Fruit fly (Drosophila melanogaster) whole organism, embryonic: ENCODE results near the gene kra.

Experiments
- Aef1 ChIP-seq: fragments of 200-800 bp; sonication (Bioruptor generic); IDR thresholded peaks from 3 replicates; pipeline ENCODE4 v1.3.6; 2022; ENCODE audit warnings: missing biosample characterization, missing genetic modification characterization
- CG10209 ChIP-seq: fragments of 200-800 bp; sonication (Bioruptor generic); optimal IDR thresholded peaks from 3 replicates; lab custom pipeline; 2017; ENCODE audit warnings: missing biosample characterization, mild to moderate bottlenecking, missing genetic modification characterization, missing genetic modification reagents
- CG11085 ChIP-seq: fragments of 200-800 bp; sonication (Bioruptor generic); IDR thresholded peaks from 2 replicates; pipeline ENCODE4 v1.3.6; 2022; ENCODE audit warnings: missing biosample characterization, missing genetic modification characterization
- CG11247 ChIP-seq: fragments of 200-800 bp; sonication (Bioruptor generic); IDR thresholded peaks from 2 replicates; pipeline ENCODE4 v1.3.6; 2022; ENCODE audit warnings: missing biosample characterization, missing genetic modification characterization
- CG12219 ChIP-seq: fragments of 200-800 bp; sonication (Bioruptor generic); optimal IDR thresholded peaks from 3 replicates; lab custom pipeline; 2018; ENCODE audit warnings: missing biosample characterization, mild to moderate bottlenecking, missing genetic modification characterization
- CG12659 ChIP-seq: fragments of 200-800 bp; sonication (Bioruptor generic); optimal IDR thresholded peaks from 3 replicates; lab custom pipeline; 2017; ENCODE audit warnings: mild to moderate bottlenecking, missing biosample characterization, missing genetic modification reagents, missing genetic modification characterization
- CG13287 ChIP-seq: fragments of 200-800 bp; sonication (Bioruptor generic); IDR thresholded peaks from 2 replicates; pipeline ENCODE4 v1.3.6; 2022; ENCODE audit warnings: missing biosample characterization, missing genetic modification characterization; ENCODE audit not compliant: partially characterized antibody
- CG14014 ChIP-seq: fragments of 200-800 bp; sonication (Bioruptor generic); IDR thresholded peaks from 2 replicates; pipeline ENCODE4 v1.3.6; 2022; ENCODE audit warnings: missing biosample characterization, missing genetic modification characterization
- CG15011 ChIP-seq: fragments of 200-800 bp; sonication (Bioruptor generic); optimal IDR thresholded peaks from 3 replicates; lab custom pipeline; 2018; ENCODE audit warnings: missing biosample characterization, mild to moderate bottlenecking, missing genetic modification characterization
- CG15601 ChIP-seq: fragments of 200-800 bp; sonication (Bioruptor generic); optimal IDR thresholded peaks from 3 replicates; lab custom pipeline; 2019; ENCODE audit warnings: missing biosample characterization, mild to moderate bottlenecking, missing genetic modification characterization, moderate library complexity
- CG3065 ChIP-seq: fragments of 200-800 bp; sonication (Bioruptor generic); optimal IDR thresholded peaks from 2 replicates; lab custom pipeline; 2016; ENCODE audit warnings: missing biosample characterization, missing genetic modification characterization
- CG34224 ChIP-seq: fragments of 200-800 bp; sonication (Bioruptor generic); IDR thresholded peaks from 3 replicates; pipeline ENCODE4 v1.3.6; 2022; ENCODE audit warnings: missing biosample characterization, missing genetic modification characterization; ENCODE audit not compliant: partially characterized antibody
- CG3838 ChIP-seq: fragments of 200-800 bp; sonication (Bioruptor generic); optimal IDR thresholded peaks from 3 replicates; lab custom pipeline; 2016; ENCODE audit warnings: missing biosample characterization, missing genetic modification characterization
- CG42726 ChIP-seq: fragments of 200-800 bp; sonication (Bioruptor generic); IDR thresholded peaks from 2 replicates; pipeline ENCODE4 v1.3.6; 2022; ENCODE audit warnings: missing biosample characterization, missing genetic modification characterization; ENCODE audit not compliant: partially characterized antibody
- CG4282 ChIP-seq: fragments of 200-800 bp; sonication (Bioruptor generic); optimal IDR thresholded peaks from 2 replicates; lab custom pipeline; 2016; ENCODE audit warnings: missing biosample characterization, missing genetic modification characterization
- CG7372 ChIP-seq: fragments of 200-800 bp; sonication (Bioruptor generic); IDR thresholded peaks from 2 replicates; pipeline ENCODE4 v1.3.6; 2022; ENCODE audit warnings: missing biosample characterization, missing genetic modification characterization
- CG7839 ChIP-seq: fragments of 200-800 bp; sonication (Bioruptor generic); optimal IDR thresholded peaks from 3 replicates; lab custom pipeline; 2018; ENCODE audit warnings: missing biosample characterization, mild to moderate bottlenecking, missing genetic modification characterization, moderate library complexity
- CG7987 ChIP-seq: fragments of 200-800 bp; sonication (Bioruptor generic); optimal IDR thresholded peaks from 2 replicates; lab custom pipeline; 2018; ENCODE audit warnings: missing biosample characterization, mild to moderate bottlenecking, missing genetic modification characterization, moderate library complexity
- CG8359 ChIP-seq: fragments of 200-800 bp; sonication (Bioruptor generic); optimal IDR thresholded peaks from 2 replicates; lab custom pipeline; 2017; ENCODE audit warnings: missing biosample characterization, mild to moderate bottlenecking, missing genetic modification characterization, borderline replicate concordance
- CG8765 ChIP-seq: fragments of 200-800 bp; sonication (Bioruptor generic); IDR thresholded peaks from 2 replicates; pipeline ENCODE4 v1.3.6; 2022; ENCODE audit warnings: missing biosample characterization, missing genetic modification characterization
- Dad ChIP-seq: fragments of 200-800 bp; sonication (Bioruptor generic); optimal IDR thresholded peaks from 3 replicates; lab custom pipeline; 2016; ENCODE audit warnings: missing biosample characterization, missing genetic modification characterization
- Deaf1 ChIP-seq: fragments of 200-800 bp; optimal IDR thresholded peaks from 3 replicates; lab custom pipeline; 2019; ENCODE audit warnings: missing biosample characterization, mild to moderate bottlenecking, missing genetic modification characterization, moderate library complexity
- Dip2 ChIP-seq: fragments of 200-800 bp; sonication (Bioruptor generic); IDR thresholded peaks from 2 replicates; pipeline ENCODE4 v1.3.6; 2022; ENCODE audit warnings: missing biosample characterization, missing genetic modification characterization
- Drgx ChIP-seq: fragments of 200-800 bp; sonication (Bioruptor generic); IDR thresholded peaks from 2 replicates; pipeline ENCODE4 v1.3.6; 2022; ENCODE audit warnings: missing biosample characterization, missing genetic modification characterization
- ERR ChIP-seq: fragments of 200-800 bp; sonication (Bioruptor generic); optimal IDR thresholded peaks from 2 replicates; lab custom pipeline; 2016; ENCODE audit warnings: missing biosample characterization, missing genetic modification characterization
- NfI ChIP-seq: fragments of 200-800 bp; sonication (Bioruptor generic); optimal IDR thresholded peaks from 3 replicates; lab custom pipeline; 2018; ENCODE audit warnings: missing biosample characterization, mild to moderate bottlenecking, missing genetic modification characterization, moderate library complexity
- Optix ChIP-seq: fragments of 200-800 bp; sonication (Bioruptor generic); IDR thresholded peaks from 3 replicates; pipeline ENCODE4 v1.3.6; 2022; ENCODE audit warnings: missing biosample characterization, missing genetic modification characterization
- Sox102F ChIP-seq: fragments of 200-800 bp; sonication (Bioruptor generic); optimal IDR thresholded peaks from 2 replicates; lab custom pipeline; 2018; ENCODE audit warnings: missing biosample characterization, mild to moderate bottlenecking, missing genetic modification characterization, moderate library complexity
- Stat92E ChIP-seq, 3 experiments: fragments of >200 bp in 2 of 3; fragments of 200-800 bp in 1 of 3; sonication (Bioruptor generic) in 1 of 3; optimal IDR thresholded peaks; 2 replicates each; lab custom pipeline; 2017 to 2019; ENCODE audit warnings: missing biosample characterization in 3 of 3, missing genetic modification characterization in 3 of 3, mild to moderate bottlenecking in 1 of 3, moderate library complexity in 1 of 3
- TFAM ChIP-seq: fragments of 200-800 bp; sonication (Bioruptor generic); optimal IDR thresholded peaks from 2 replicates; lab custom pipeline; 2017; ENCODE audit warnings: missing biosample characterization, missing genetic modification characterization, inconsistent platforms
- az2 ChIP-seq: fragments of 200-800 bp; sonication (Bioruptor generic); optimal IDR thresholded peaks from 3 replicates; lab custom pipeline; 2016; ENCODE audit warnings: missing biosample characterization, missing genetic modification characterization
- caup ChIP-seq: fragments of 200-800 bp; sonication (Bioruptor generic); optimal IDR thresholded peaks from 3 replicates; lab custom pipeline; 2017; ENCODE audit warnings: missing biosample characterization, mild to moderate bottlenecking, missing genetic modification characterization, moderate library complexity; ENCODE audit not compliant: severe bottlenecking
- cg ChIP-seq: fragments of 200-800 bp; sonication (Bioruptor generic); optimal IDR thresholded peaks from 3 replicates; lab custom pipeline; 2019; ENCODE audit warnings: missing biosample characterization, mild to moderate bottlenecking, missing genetic modification characterization, moderate library complexity
- gcm ChIP-seq: fragments of 200-800 bp; sonication (Bioruptor generic); optimal IDR thresholded peaks from 2 replicates; lab custom pipeline; 2019; ENCODE audit warnings: missing biosample characterization, mild to moderate bottlenecking, missing genetic modification characterization, moderate library complexity
- gcm2 ChIP-seq: fragments of 200-800 bp; sonication (Bioruptor generic); optimal IDR thresholded peaks from 2 replicates; lab custom pipeline; 2016; ENCODE audit warnings: missing biosample characterization, missing genetic modification characterization
- kni ChIP-seq: fragments of 200-800 bp; sonication (Bioruptor generic); optimal IDR thresholded peaks from 3 replicates; lab custom pipeline; 2017; ENCODE audit warnings: mild to moderate bottlenecking, missing biosample characterization, missing genetic modification reagents, missing genetic modification characterization
- lbe ChIP-seq: fragments of 200-800 bp; sonication (Bioruptor generic); optimal IDR thresholded peaks from 2 replicates; lab custom pipeline; 2016; ENCODE audit warnings: missing biosample characterization, mild to moderate bottlenecking, missing genetic modification characterization
- lov ChIP-seq, 2 experiments: fragments of 200-800 bp in 1 of 2; fragments of >200 bp in 1 of 2; sonication (Bioruptor generic) in 1 of 2; IDR thresholded peaks in 1 of 2; optimal IDR thresholded peaks in 1 of 2; 2 replicates in 1 of 2; 3 replicates in 1 of 2; pipeline versions ENCODE4 v1.3.6 to Lab custom; 2017 to 2022; ENCODE audit warnings: missing biosample characterization in 1 of 2, missing genetic modification characterization in 1 of 2
- nerfin-1 ChIP-seq: fragments of 200-800 bp; sonication (Bioruptor generic); optimal IDR thresholded peaks from 3 replicates; lab custom pipeline; 2019; ENCODE audit warnings: missing biosample characterization, mild to moderate bottlenecking, missing genetic modification characterization, moderate library complexity
- pho ChIP-seq: fragments of 200-800 bp; sonication (Bioruptor generic); optimal IDR thresholded peaks from 2 replicates; lab custom pipeline; 2016; ENCODE audit warnings: missing biosample characterization, missing genetic modification characterization
- phol ChIP-seq: fragments of 200-800 bp; sonication (Bioruptor generic); optimal IDR thresholded peaks from 3 replicates; lab custom pipeline; 2018; ENCODE audit warnings: missing biosample characterization, mild to moderate bottlenecking, missing genetic modification characterization, moderate library complexity
- sc ChIP-seq, 3 experiments: fragments of >200 bp in 2 of 3; fragments of 200-800 bp in 1 of 3; sonication (Bioruptor generic) in 1 of 3; optimal IDR thresholded peaks; 2 replicates in 2 of 3; 3 replicates in 1 of 3; lab custom pipeline; 2017; ENCODE audit warnings: mild to moderate bottlenecking in 1 of 3, missing biosample characterization in 1 of 3, missing genetic modification characterization in 1 of 3, missing genetic modification reagents in 1 of 3
- scrt ChIP-seq: fragments of 200-800 bp; sonication (Bioruptor generic); optimal IDR thresholded peaks from 2 replicates; lab custom pipeline; 2018; ENCODE audit warnings: missing biosample characterization, mild to moderate bottlenecking, missing genetic modification characterization, moderate library complexity
- stwl ChIP-seq: fragments of 200-800 bp; sonication (Bioruptor generic); optimal IDR thresholded peaks from 3 replicates; lab custom pipeline; 2018; ENCODE audit warnings: missing biosample characterization, mild to moderate bottlenecking, missing genetic modification characterization, moderate library complexity
- sug ChIP-seq: fragments of 200-800 bp; optimal IDR thresholded peaks from 2 replicates; lab custom pipeline; 2019; ENCODE audit warnings: missing biosample characterization, mild to moderate bottlenecking, missing genetic modification characterization, moderate library complexity
- vvl ChIP-seq: fragments of 200-800 bp; sonication (Bioruptor generic); IDR thresholded peaks from 2 replicates; pipeline ENCODE4 v1.3.6; 2022; ENCODE audit warnings: missing biosample characterization, missing genetic modification characterization
- zen ChIP-seq: fragments of 200-800 bp; sonication (Bioruptor generic); optimal IDR thresholded peaks from 3 replicates; lab custom pipeline; 2018; ENCODE audit warnings: missing biosample characterization, mild to moderate bottlenecking, missing genetic modification characterization, moderate library complexity

Gene kra

dm6 chr3R:5606477-5606876 lies 5.5 kb upstream of the kra start, which contains the start of gene asl (continued):
- TF ChIP-seq CG7372 (GFP tag; lab: Robert Waterston, UW) (peak; percentile 49; the same call in 1 of the 2 replicates), sug (tag; lab: Kevin White, UChicago) (peak; percentile 64), lov (optimal IDR thresholded peaks at IDR 0.05; lab: Kevin White, UChicago) (no peak), lov (GFP tag; IDR thresholded peaks at IDR 0.05; lab: Robert Waterston, UW) (0 out of 3 replicates have a peak, but pooled peaks have one; percentile 50), CG13287 (GFP tag; lab: Robert Waterston, UW) (peak; percentile 19; the same call in 1 of the 2 replicates), gcm2 (GFP tag; lab: Kevin White, UChicago) (no peak), kni (GFP tag; lab: Kevin White, UChicago) (peak; percentile 48), NfI (GFP tag; lab: Kevin White, UChicago) (peak; percentile 71), CG3065 (peak; percentile 19), CG11085 (GFP tag; lab: Robert Waterston, UW) (peak; percentile 54; the same call in 1 of the 2 replicates), CG11247 (GFP tag; lab: Robert Waterston, UW) (peak; percentile 51; the same call in 1 of the 2 replicates), CG8765 (GFP tag; lab: Robert Waterston, UW) (peak; percentile 63), CG42726 (no peak), TFAM (no peak), vvl (GFP tag; lab: Robert Waterston, UW) (peak; percentile 69), lbe (GFP tag; lab: Kevin White, UChicago) (peak; percentile 41), CG12659 (GFP tag; lab: Kevin White, UChicago) (peak; percentile 88), CG4282 (GFP tag; lab: Kevin White, UChicago) (no peak), ERR (no peak), Sox102F (GFP tag; lab: Kevin White, UChicago) (no peak), Dip2 (no peak), CG8359 (GFP tag; lab: Kevin White, UChicago) (peak; percentile 26), sc (optimal IDR thresholded peaks at IDR 0.05; lab: Kevin White, UChicago) (no peak), sc (GFP tag; optimal IDR thresholded peaks at IDR 0.05; lab: Kevin White, UChicago) (no peak), stwl (tag; lab: Kevin White, UChicago) (peak; percentile 72), Drgx (GFP tag; lab: Robert Waterston, UW) (peak; percentile 34; the same call in 1 of the 2 replicates), CG7839 (tag; lab: Kevin White, UChicago) (no peak), CG10209 (GFP tag; lab: Kevin White, UChicago) (peak; percentile 44), caup (GFP tag; lab: Kevin White, UChicago) (peak; percentile 54), Aef1 (GFP tag; lab: Robert Waterston, UW) (no peak; the same call in 2 of the 3 replicates), CG15601 (tag; lab: Kevin White, UChicago) (peak; percentile 70), CG15011 (GFP tag; lab: Kevin White, UChicago) (no peak), Deaf1 (peak; percentile 47), Optix (GFP tag; lab: Robert Waterston, UW) (0 out of 3 replicates have a peak, but pooled peaks have one; percentile 45), scrt (GFP tag; lab: Kevin White, UChicago) (no peak), CG12219 (GFP tag; lab: Kevin White, UChicago) (peak; percentile 19), gcm (GFP tag; lab: Kevin White, UChicago) (no peak), CG3838 (GFP tag; lab: Kevin White, UChicago) (peak; percentile 14), CG34224 (GFP tag; lab: Robert Waterston, UW) (no peak), az2 (peak; percentile 56), CG7987 (GFP tag; lab: Kevin White, UChicago) (peak; percentile 38), zen (tag; lab: Kevin White, UChicago) (peak; percentile 68), pho (GFP tag; lab: Kevin White, UChicago) (peak; percentile 33), Dad (GFP tag; lab: Kevin White, UChicago) (peak; percentile 7), CG14014 (GFP tag; lab: Robert Waterston, UW) (peak; percentile 57; the same call in 1 of the 2 replicates), phol (tag; lab: Kevin White, UChicago) (peak; percentile 81), Stat92E (GFP tag; optimal IDR thresholded peaks at IDR 0.05; lab: Kevin White, UChicago) (no peak), nerfin-1 (tag; lab: Kevin White, UChicago) (peak; percentile 67), cg (GFP tag; lab: Kevin White, UChicago) (peak; percentile 41)
